Fruit fly (Drosophila melanogaster) Kc167 (cell line): ENCODE measurements around the gene ATPsynD.

ENCODE experiments used
- h ChIP-seq: fragments of >200 bp; optimal IDR thresholded peaks from 3 replicates; lab custom pipeline; 2018; ENCODE audit warnings: missing external identifiers
- insv ChIP-seq: fragments of >200 bp; optimal IDR thresholded peaks from 3 replicates; lab custom pipeline; 2018; ENCODE audit warnings: missing external identifiers
- psq ChIP-seq: fragments of >200 bp; optimal IDR thresholded peaks from 2 replicates; lab custom pipeline; 2017; ENCODE audit warnings: missing external identifiers

DNA sequence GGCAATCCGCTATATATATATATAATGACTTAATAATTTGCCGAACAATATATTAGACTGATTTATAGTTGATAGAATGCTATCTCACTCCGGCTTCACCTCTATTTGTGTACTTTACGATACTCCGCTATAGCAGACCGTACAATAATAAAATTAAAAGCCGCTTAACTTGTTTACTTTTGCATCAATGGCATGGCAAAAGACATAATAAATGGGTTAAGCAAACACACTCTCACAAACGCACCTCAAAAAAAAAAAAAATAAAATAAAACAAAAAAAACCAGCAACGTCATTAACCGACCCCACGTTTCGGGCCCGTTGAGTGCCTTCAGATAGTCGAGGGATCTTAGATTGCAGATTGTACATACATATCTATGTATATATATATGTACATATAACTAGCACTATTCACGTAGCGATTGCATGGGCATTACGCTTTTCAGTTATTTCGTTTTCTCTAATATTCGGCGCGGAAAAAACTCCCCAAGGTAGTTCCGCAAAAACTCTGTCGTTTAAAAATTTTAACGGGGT lies 26.9 kb upstream of the ATPsynD start:
- TF ChIP-seq insv (no peak), psq (no peak), h (no peak)
